Fruit fly (Drosophila melanogaster): Measurements from ENCODE around the gene Sodh2.

The Sodh2 gene

dm6 chr3R:10885422-10886081 is 9.4 kb downstream of the Sodh2 start, which contains the start of gene Leash:
Leash (plus strand) TSS chr3R:10885540.
- peak; percentile 9 for TF ChIP-seq CG17801 (GFP tag; optimal IDR thresholded peaks at IDR 0.05; ENCODE audit: partially characterized antibody)

dm6 chr3R:10886462-10887315 is 10.5 kb downstream of the Sodh2 start:
- peak; percentile 82 for TF ChIP-seq CG17801 (GFP tag; optimal IDR thresholded peaks at IDR 0.05; ENCODE audit: partially characterized antibody)

- no peak for TF ChIP-seq CG17801 (GFP tag; optimal IDR thresholded peaks at IDR 0.05; ENCODE audit: partially characterized antibody)
Measured at dm6 chr3R:10888300-10888632, 12.1 kb downstream of the Sodh2 start.

- TF ChIP-seq CG17801 (GFP tag; optimal IDR thresholded peaks at IDR 0.05; ENCODE audit: partially characterized antibody) = peak; percentile 48
Measured at dm6 chr3R:10888633-10889519, 12.7 kb downstream of the Sodh2 start.

- no peak for TF ChIP-seq CG17801 (GFP tag; optimal IDR thresholded peaks at IDR 0.05; ENCODE audit: partially characterized antibody)
Measured at dm6 chr3R:10889520-10889887, 13.3 kb downstream of the Sodh2 start, which contains the start of gene Ak3. Ak3 (minus strand) TSS chr3R:10889588.

- TF ChIP-seq CG17801 (GFP tag; optimal IDR thresholded peaks at IDR 0.05; ENCODE audit: partially characterized antibody) = no peak
Measured at dm6 chr3R:10893327-10893726, 17.1 kb downstream of the Sodh2 start, which contains the start of gene CG6621. CG6621 (minus strand) TSS chr3R:10893531.

Data from ovary, adult (tissue).